Worm (Caenorhabditis elegans): ENCODE data around the gene C49F5.6.

ce11 chrX:12036114-12036513 lies 48.0 kb downstream of the C49F5.6 start:
- TF ChIP-seq fkh-2 (tag; optimal IDR thresholded peaks at IDR 0.05) (no peak), ceh-16 (tag; optimal IDR thresholded peaks at IDR 0.05) (no peak), nhr-12 (tag; optimal IDR thresholded peaks at IDR 0.05) (no peak), zag-1 (tag; optimal IDR thresholded peaks at IDR 0.05) (no peak), unc-62 (GFP tag; optimal IDR thresholded peaks at IDR 0.05) (no peak), nhr-11 (tag; optimal IDR thresholded peaks at IDR 0.05) (no peak), ceh-9 (tag; optimal IDR thresholded peaks at IDR 0.05) (no peak), nhr-76 (tag; optimal IDR thresholded peaks at IDR 0.05) (no peak), R02D3.7 (tag; optimal IDR thresholded peaks at IDR 0.05) (no peak), ama-1 (optimal IDR thresholded peaks at IDR 0.05) (no peak), tbx-2 (tag; optimal IDR thresholded peaks at IDR 0.05) (no peak)
